Worm (Caenorhabditis elegans) whole organism, early embryonic: ENCODE data around the gene F59E12.17.
"Not testable (repeated sequence)": the region's sequence is repeated elsewhere in the genome, so short reads cannot be mapped to it uniquely, and the experiment has no call there.

Experiments
- B0310.2 ChIP-seq: sonication (generic microtip); optimal IDR thresholded peaks from 2 replicates; lab custom pipeline; 2016; ENCODE audit warnings: mild to moderate bottlenecking, missing genetic modification characterization, missing compliant biosample characterization
- F13C5.2 ChIP-seq: sonication (generic microtip); optimal IDR thresholded peaks from 2 replicates; lab custom pipeline; 2017; ENCODE audit warnings: mild to moderate bottlenecking, missing genetic modification characterization, inconsistent platforms, missing compliant biosample characterization
- aly-1 ChIP-seq: sonication (generic microtip); optimal IDR thresholded peaks from 2 replicates; lab custom pipeline; 2016; ENCODE audit warnings: missing genetic modification characterization, missing compliant biosample characterization
- ama-1 ChIP-seq: fragments of 150-350 bp; optimal IDR thresholded peaks from 2 replicates; lab custom pipeline; 2014
- ceh-13 ChIP-seq: fragments of 200-800 bp; sonication (Bioruptor generic); optimal IDR thresholded peaks from 2 replicates; lab custom pipeline; 2018; ENCODE audit warnings: mild to moderate bottlenecking, missing genetic modification characterization, missing compliant biosample characterization
- ceh-36 ChIP-seq: sonication (generic microtip); optimal IDR thresholded peaks from 2 replicates; lab custom pipeline; 2016; ENCODE audit warnings: missing genetic modification characterization, inconsistent platforms, missing compliant biosample characterization
- ets-7 ChIP-seq: sonication (generic microtip); optimal IDR thresholded peaks from 2 replicates; lab custom pipeline; 2016; ENCODE audit warnings: missing genotype, missing genetic modification characterization, missing compliant biosample characterization
- flt-1 ChIP-seq: fragments of 200-800 bp; sonication (Bioruptor generic); IDR thresholded peaks from 2 replicates; pipeline ENCODE4 v1.3.6; 2022; ENCODE audit warnings: missing genetic modification characterization, missing compliant biosample characterization
- hmbx-1 ChIP-seq: sonication (generic microtip); optimal IDR thresholded peaks from 2 replicates; lab custom pipeline; 2016; ENCODE audit warnings: mild to moderate bottlenecking, missing genetic modification characterization, missing compliant biosample characterization
- hmg-4 ChIP-seq: fragments of 200-800 bp; sonication (Bioruptor generic); optimal IDR thresholded peaks from 2 replicates; lab custom pipeline; 2018; ENCODE audit warnings: mild to moderate bottlenecking, missing genetic modification characterization, missing compliant biosample characterization
- hnd-1 ChIP-seq: sonication (generic microtip); optimal IDR thresholded peaks from 2 replicates; lab custom pipeline; 2016; ENCODE audit warnings: missing genetic modification characterization, missing compliant biosample characterization
- pes-1 ChIP-seq: fragments of 200-800 bp; sonication (Bioruptor generic); IDR thresholded peaks from 2 replicates; pipeline ENCODE4 v1.3.6; 2022; ENCODE audit warnings: missing genetic modification reagents, missing genetic modification characterization, missing compliant biosample characterization
- scrt-1 ChIP-seq: fragments of 200-800 bp; sonication (Bioruptor generic); IDR thresholded peaks from 2 replicates; pipeline ENCODE4 v1.3.6; 2022; ENCODE audit warnings: missing genetic modification characterization, missing compliant biosample characterization
- sea-1 ChIP-seq: fragments of 200-800 bp; sonication (Bioruptor generic); conservative IDR thresholded peaks from 2 replicates; pipeline ENCODE4 v1.3.6; 2022; ENCODE audit warnings: missing genetic modification characterization, missing compliant biosample characterization
- tbx-11 ChIP-seq: fragments of 200-800 bp; sonication (Bioruptor generic); IDR thresholded peaks from 2 replicates; pipeline ENCODE4 v1.3.6; 2022; ENCODE audit warnings: missing genetic modification characterization, missing compliant biosample characterization
- tbx-37 ChIP-seq: fragments of 200-800 bp; sonication (Bioruptor generic); conservative IDR thresholded peaks from 2 replicates; pipeline ENCODE4 v1.3.6; 2022; ENCODE audit warnings: missing genetic modification reagents, missing genetic modification characterization, missing compliant biosample characterization
- tra-4 ChIP-seq: sonication (generic microtip); optimal IDR thresholded peaks from 2 replicates; lab custom pipeline; 2017; ENCODE audit warnings: missing genetic modification characterization, missing compliant biosample characterization

The F59E12.17 gene

ce11 chrII:5640362-5641079, 8.7 kb downstream of the F59E12.17 start:
- TF ChIP-seq pes-1 (GFP tag; lab: Robert Waterston, UW) (no peak), sea-1 (GFP tag; lab: Robert Waterston, UW) (no peak)

ce11 chrII:5638059-5638458, 11.2 kb downstream of the F59E12.17 start, which contains the start of gene F59E12.3:
Gene F59E12.3, plus strand, starts transcription at chrII:5638359.
- TF ChIP-seq hnd-1 (tag; lab: Kevin White, UChicago) (no peak), scrt-1 (no peak), flt-1 (no peak), hmg-4 (GFP tag; lab: Kevin White, UChicago) (no peak), F13C5.2 (tag; lab: Kevin White, UChicago) (no peak), sea-1 (GFP tag; lab: Robert Waterston, UW) (no peak), ets-7 (tag; lab: Kevin White, UChicago) (no peak), pes-1 (GFP tag; lab: Robert Waterston, UW) (no peak), tbx-37 (GFP tag; lab: Robert Waterston, UW) (no peak), aly-1 (tag; lab: Kevin White, UChicago) (no peak), hmbx-1 (tag; lab: Kevin White, UChicago) (no peak), ama-1 (no peak), tra-4 (tag; lab: Kevin White, UChicago) (no peak)

ce11 chrII:5636826-5637225, 12.4 kb downstream of the F59E12.17 start, which contains the start of gene F59E12.8:
Gene F59E12.8, minus strand, starts transcription at chrII:5636926.
- TF ChIP-seq pes-1 (GFP tag; lab: Robert Waterston, UW) (no peak), tbx-37 (GFP tag; lab: Robert Waterston, UW) (no peak), ets-7 (tag; lab: Kevin White, UChicago) (no peak), hmbx-1 (tag; lab: Kevin White, UChicago) (no peak), ceh-13 (GFP tag; lab: Kevin White, UChicago) (no peak), aly-1 (tag; lab: Kevin White, UChicago) (no peak), tra-4 (tag; lab: Kevin White, UChicago) (no peak), ama-1 (no peak), sea-1 (GFP tag; lab: Robert Waterston, UW) (no peak), B0310.2 (tag; lab: Kevin White, UChicago) (no peak)

ce11 chrII:5633453-5633852, 15.8 kb downstream of the F59E12.17 start:
- no peak for TF ChIP-seq flt-1
- TF ChIP-seq hmbx-1 (tag; lab: Kevin White, UChicago) = no peak
- TF ChIP-seq B0310.2 (tag; lab: Kevin White, UChicago) = no peak
- no peak for TF ChIP-seq tbx-37 (GFP tag; lab: Robert Waterston, UW)

- not testable (repeated sequence) for TF ChIP-seq pes-1 (GFP tag; lab: Robert Waterston, UW); hmg-4 (GFP tag; lab: Kevin White, UChicago); scrt-1
Measured at ce11 chrII:5630851-5631401, 18.3 kb downstream of the F59E12.17 start, which contains the start of the genes F59E12.6 and npl-4.1. Gene F59E12.6, minus strand, starts transcription at chrII:5630951. Gene npl-4.1, plus strand, starts transcription at chrII:5631351.

ce11 chrII:5628326-5628818, 20.9 kb downstream of the F59E12.17 start, which contains the start of gene F59E12.15:
Gene F59E12.15, minus strand, starts transcription at chrII:5628376.
- no peak for TF ChIP-seq aly-1 (tag; lab: Kevin White, UChicago)
- TF ChIP-seq hmg-4 (GFP tag; lab: Kevin White, UChicago) = no peak
- TF ChIP-seq ama-1 = no peak
- TF ChIP-seq sea-1 (GFP tag; lab: Robert Waterston, UW) = no peak
- no peak for TF ChIP-seq tra-4 (tag; lab: Kevin White, UChicago)
- TF ChIP-seq B0310.2 (tag; lab: Kevin White, UChicago) = no peak
- no peak for TF ChIP-seq ceh-13 (GFP tag; lab: Kevin White, UChicago)
- TF ChIP-seq pes-1 (GFP tag; lab: Robert Waterston, UW) = no peak
- TF ChIP-seq hmbx-1 (tag; lab: Kevin White, UChicago) = no peak
- no peak for TF ChIP-seq tbx-37 (GFP tag; lab: Robert Waterston, UW)

ce11 chrII:5622383-5622939, 26.8 kb downstream of the F59E12.17 start, which contains the start of the genes eif-3.L and npl-4.2:
Gene eif-3.L, minus strand, starts transcription at chrII:5622483.
Gene npl-4.2, plus strand, starts transcription at chrII:5622889.
- not testable (repeated sequence) for TF ChIP-seq ceh-13 (GFP tag; lab: Kevin White, UChicago); flt-1; B0310.2 (tag; lab: Kevin White, UChicago)

ce11 chrII:5619298-5619697, 30.0 kb downstream of the F59E12.17 start, which contains the start of gene dhs-6:
Gene dhs-6, minus strand, starts transcription at chrII:5619319.
- TF ChIP-seq ceh-36 (tag; lab: Kevin White, UChicago) (no peak), tbx-11 (GFP tag; lab: Robert Waterston, UW) (no peak), ceh-13 (GFP tag; lab: Kevin White, UChicago) (no peak), aly-1 (tag; lab: Kevin White, UChicago) (no peak), ama-1 (no peak), ets-7 (tag; lab: Kevin White, UChicago) (no peak), tbx-37 (GFP tag; lab: Robert Waterston, UW) (no peak), flt-1 (no peak), pes-1 (GFP tag; lab: Robert Waterston, UW) (no peak), scrt-1 (no peak), F13C5.2 (tag; lab: Kevin White, UChicago) (no peak), hnd-1 (tag; lab: Kevin White, UChicago) (no peak), tra-4 (tag; lab: Kevin White, UChicago) (no peak), sea-1 (GFP tag; lab: Robert Waterston, UW) (no peak), hmbx-1 (tag; lab: Kevin White, UChicago) (no peak), hmg-4 (GFP tag; lab: Kevin White, UChicago) (no peak), B0310.2 (tag; lab: Kevin White, UChicago) (no peak)
